Fruit fly (Drosophila melanogaster) whole organism, embryonic: ENCODE data around the gene Ocrl.

ENCODE experiments used
- ATbp ChIP-seq: fragments of 200-800 bp; sonication (Bioruptor generic); optimal IDR thresholded peaks from 2 replicates; lab custom pipeline; 2017; ENCODE audit warnings: missing biosample characterization, mild to moderate bottlenecking, missing genetic modification characterization, missing genetic modification reagents
- CG10462 ChIP-seq: fragments of 200-800 bp; sonication (Bioruptor generic); optimal IDR thresholded peaks from 2 replicates; lab custom pipeline; 2016; ENCODE audit warnings: missing biosample characterization, missing genetic modification characterization
- CG12071 ChIP-seq: fragments of 200-800 bp; sonication (Bioruptor generic); optimal IDR thresholded peaks from 3 replicates; lab custom pipeline; 2018; ENCODE audit warnings: missing biosample characterization, mild to moderate bottlenecking, missing genetic modification characterization
- CG12391 ChIP-seq: fragments of 200-800 bp; sonication (Bioruptor generic); optimal IDR thresholded peaks from 3 replicates; lab custom pipeline; 2018; ENCODE audit warnings: missing biosample characterization, mild to moderate bottlenecking, missing genetic modification characterization, moderate library complexity
- CG13624 ChIP-seq: fragments of 200-800 bp; sonication (Bioruptor generic); optimal IDR thresholded peaks from 2 replicates; lab custom pipeline; 2016; ENCODE audit warnings: missing biosample characterization, missing genetic modification characterization
- CG14860 ChIP-seq: fragments of 200-800 bp; sonication (Bioruptor generic); IDR thresholded peaks from 3 replicates; pipeline ENCODE4 v1.3.6; 2022; ENCODE audit warnings: missing biosample characterization, missing genetic modification characterization; ENCODE audit not compliant: partially characterized antibody
- CG15514 ChIP-seq: fragments of 200-800 bp; sonication (Bioruptor generic); optimal IDR thresholded peaks from 3 replicates; lab custom pipeline; 2017; ENCODE audit warnings: missing biosample characterization, missing genetic modification characterization, mild to moderate bottlenecking, moderate library complexity, missing genetic modification reagents
- CG17361 ChIP-seq: fragments of 200-800 bp; sonication (Bioruptor generic); IDR thresholded peaks from 3 replicates; pipeline ENCODE4 v1.3.6; 2022; ENCODE audit warnings: missing biosample characterization, missing genetic modification characterization
- CG2678 ChIP-seq: fragments of 200-800 bp; sonication (Bioruptor generic); optimal IDR thresholded peaks from 3 replicates; lab custom pipeline; 2019; ENCODE audit warnings: missing biosample characterization, mild to moderate bottlenecking, missing genetic modification characterization, moderate library complexity
- CG30020 ChIP-seq: fragments of 200-800 bp; optimal IDR thresholded peaks from 2 replicates; lab custom pipeline; 2019; ENCODE audit warnings: missing biosample characterization, mild to moderate bottlenecking, missing genetic modification characterization, moderate library complexity
- CG31224 ChIP-seq: fragments of 200-800 bp; sonication (Bioruptor generic); IDR thresholded peaks from 2 replicates; pipeline ENCODE4 v1.3.6; 2022; ENCODE audit warnings: missing biosample characterization, missing genetic modification characterization
- CG3163 ChIP-seq: fragments of 200-800 bp; sonication (Bioruptor generic); optimal IDR thresholded peaks from 3 replicates; lab custom pipeline; 2016; ENCODE audit warnings: missing biosample characterization, missing genetic modification characterization
- CG32767 ChIP-seq: fragments of 200-800 bp; sonication (Bioruptor generic); IDR thresholded peaks from 2 replicates; pipeline ENCODE4 v1.3.6; 2022; ENCODE audit warnings: missing biosample characterization, missing genetic modification characterization
- CG3847 ChIP-seq: fragments of 200-800 bp; sonication (Bioruptor generic); IDR thresholded peaks from 2 replicates; pipeline ENCODE4 v1.3.6; 2022; ENCODE audit warnings: missing biosample characterization, missing genetic modification characterization
- CG7271 ChIP-seq: fragments of 200-800 bp; sonication (Bioruptor generic); optimal IDR thresholded peaks from 2 replicates; lab custom pipeline; 2018; ENCODE audit warnings: missing biosample characterization, mild to moderate bottlenecking, missing genetic modification characterization, moderate library complexity
- CG9817 ChIP-seq: fragments of 200-800 bp; sonication (Bioruptor generic); optimal IDR thresholded peaks from 2 replicates; lab custom pipeline; 2018; ENCODE audit warnings: missing biosample characterization, mild to moderate bottlenecking, missing genetic modification characterization, moderate library complexity
- CoRest ChIP-seq: fragments of 200-800 bp; sonication (Bioruptor generic); optimal IDR thresholded peaks from 3 replicates; lab custom pipeline; 2018; ENCODE audit warnings: missing biosample characterization, mild to moderate bottlenecking, missing genetic modification characterization, moderate library complexity
- Dek ChIP-seq: fragments of 200-800 bp; sonication (Bioruptor generic); optimal IDR thresholded peaks from 3 replicates; lab custom pipeline; 2019; ENCODE audit warnings: missing biosample characterization, mild to moderate bottlenecking, missing genetic modification characterization, moderate library complexity
- Lim3 ChIP-seq: fragments of 200-800 bp; sonication (Bioruptor generic); IDR thresholded peaks from 2 replicates; pipeline ENCODE4 v1.3.6; 2022; ENCODE audit warnings: missing biosample characterization, missing genetic modification characterization
- Lpt ChIP-seq: fragments of >200 bp; optimal IDR thresholded peaks from 2 replicates; lab custom pipeline; 2018; ENCODE audit warnings: missing biosample characterization, missing genetic modification characterization
- Mrtf ChIP-seq: fragments of 200-800 bp; sonication (Bioruptor generic); IDR thresholded peaks from 3 replicates; pipeline ENCODE4 v1.3.6; 2022; ENCODE audit warnings: missing biosample characterization, missing genetic modification characterization
- Ptx1 ChIP-seq: fragments of 200-800 bp; sonication (Bioruptor generic); IDR thresholded peaks from 2 replicates; pipeline ENCODE4 v1.3.6; 2022; ENCODE audit warnings: missing biosample characterization, missing genetic modification characterization
- Rx ChIP-seq: fragments of 200-800 bp; sonication (Bioruptor generic); IDR thresholded peaks from 2 replicates; pipeline ENCODE4 v1.3.6; 2022; ENCODE audit warnings: missing biosample characterization, missing genetic modification characterization
- Scr ChIP-seq: fragments of 200-800 bp; sonication (Bioruptor generic); IDR thresholded peaks from 2 replicates; pipeline ENCODE4 v1.3.6; 2022; ENCODE audit warnings: missing biosample characterization, missing genetic modification characterization; ENCODE audit not compliant: partially characterized antibody
- Sin3A ChIP-seq: fragments of >200 bp; optimal IDR thresholded peaks from 2 replicates; lab custom pipeline; 2018
- Trl ChIP-seq, 3 experiments: fragments of >200 bp in 2 of 3; fragments of 200-800 bp in 1 of 3; sonication (Bioruptor generic) in 1 of 3; optimal IDR thresholded peaks; 2 replicates in 1 of 3; 3 replicates in 2 of 3; lab custom pipeline; 2016 to 2017; ENCODE audit warnings: missing biosample characterization in 1 of 3, missing genetic modification characterization in 1 of 3
- az2 ChIP-seq: fragments of 200-800 bp; sonication (Bioruptor generic); optimal IDR thresholded peaks from 3 replicates; lab custom pipeline; 2016; ENCODE audit warnings: missing biosample characterization, missing genetic modification characterization
- bbx ChIP-seq: fragments of 200-800 bp; sonication (Bioruptor generic); IDR thresholded peaks from 2 replicates; pipeline ENCODE4 v1.3.6; 2022; ENCODE audit warnings: missing biosample characterization, missing genetic modification characterization; ENCODE audit not compliant: partially characterized antibody
- bcd ChIP-seq: fragments of 200-800 bp; sonication (Bioruptor generic); optimal IDR thresholded peaks from 2 replicates; lab custom pipeline; 2017; ENCODE audit warnings: missing biosample characterization, mild to moderate bottlenecking, missing genetic modification characterization
- cato ChIP-seq: fragments of 200-800 bp; sonication (Bioruptor generic); optimal IDR thresholded peaks from 2 replicates; lab custom pipeline; 2016; ENCODE audit warnings: missing biosample characterization, missing genetic modification characterization, borderline replicate concordance
- chif ChIP-seq, 2 experiments: fragments of 200-800 bp; sonication (Bioruptor generic); optimal IDR thresholded peaks; 3 replicates each; lab custom pipeline; 2016; ENCODE audit warnings: missing biosample characterization in 2 of 2, missing genetic modification characterization in 2 of 2
- danr ChIP-seq: fragments of 200-800 bp; sonication (Bioruptor generic); IDR thresholded peaks from 2 replicates; pipeline ENCODE4 v1.3.6; 2022; ENCODE audit warnings: missing biosample characterization, missing genetic modification characterization
- fru ChIP-seq: fragments of >200 bp; optimal IDR thresholded peaks from 2 replicates; lab custom pipeline; 2017
- gfzf ChIP-seq: fragments of 200-800 bp; sonication (Bioruptor generic); optimal IDR thresholded peaks from 2 replicates; lab custom pipeline; 2016; ENCODE audit warnings: missing biosample characterization, mild to moderate bottlenecking, missing genetic modification characterization, moderate library complexity
- grau ChIP-seq: fragments of 200-800 bp; optimal IDR thresholded peaks from 3 replicates; lab custom pipeline; 2019; ENCODE audit warnings: missing biosample characterization, mild to moderate bottlenecking, missing genetic modification characterization, moderate library complexity
- jing ChIP-seq: fragments of 200-800 bp; sonication (Bioruptor generic); optimal IDR thresholded peaks from 2 replicates; lab custom pipeline; 2018; ENCODE audit warnings: missing biosample characterization, mild to moderate bottlenecking, missing genetic modification characterization
- jumu ChIP-seq: fragments of 200-800 bp; sonication (Bioruptor generic); optimal IDR thresholded peaks from 3 replicates; lab custom pipeline; 2016; ENCODE audit warnings: missing biosample characterization, missing genetic modification characterization
- lola ChIP-seq, 3 experiments: fragments of >200 bp in 2 of 3; fragments of 200-800 bp in 1 of 3; sonication (Bioruptor generic) in 1 of 3; optimal IDR thresholded peaks; 2 replicates each; lab custom pipeline; 2017 to 2019; ENCODE audit warnings: missing biosample characterization in 3 of 3, missing genetic modification characterization in 3 of 3, mild to moderate bottlenecking in 1 of 3, moderate library complexity in 1 of 3
- nmo ChIP-seq: fragments of 200-800 bp; sonication (Bioruptor generic); optimal IDR thresholded peaks from 2 replicates; lab custom pipeline; 2018; ENCODE audit warnings: missing biosample characterization, mild to moderate bottlenecking, missing genetic modification characterization, moderate library complexity
- p53 ChIP-seq: fragments of 200-800 bp; sonication (Bioruptor generic); optimal IDR thresholded peaks from 2 replicates; lab custom pipeline; 2016; ENCODE audit warnings: missing biosample characterization, missing genetic modification characterization
- psq ChIP-seq: fragments of 200-800 bp; sonication (Bioruptor generic); optimal IDR thresholded peaks from 2 replicates; lab custom pipeline; 2017; ENCODE audit warnings: missing biosample characterization, missing genetic modification characterization
- repo ChIP-seq: fragments of 200-800 bp; sonication (Bioruptor generic); optimal IDR thresholded peaks from 2 replicates; lab custom pipeline; 2016; ENCODE audit warnings: missing biosample characterization, missing genetic modification characterization
- rib ChIP-seq: fragments of 200-800 bp; sonication (Bioruptor generic); IDR thresholded peaks from 2 replicates; pipeline ENCODE4 v1.3.6; 2022; ENCODE audit warnings: missing biosample characterization, missing genetic modification characterization
- sisA ChIP-seq: fragments of 200-800 bp; sonication (Bioruptor generic); IDR thresholded peaks from 2 replicates; pipeline ENCODE4 v1.3.6; 2022; ENCODE audit warnings: missing biosample characterization, missing genetic modification characterization
- slou ChIP-seq: fragments of 200-800 bp; sonication (Bioruptor generic); optimal IDR thresholded peaks from 3 replicates; lab custom pipeline; 2016; ENCODE audit warnings: missing biosample characterization, missing genetic modification characterization
- sqz ChIP-seq: fragments of 200-800 bp; sonication (Bioruptor generic); optimal IDR thresholded peaks from 3 replicates; lab custom pipeline; 2018; ENCODE audit warnings: missing biosample characterization, mild to moderate bottlenecking, missing genetic modification characterization
- tup ChIP-seq: fragments of 200-800 bp; sonication (Bioruptor generic); optimal IDR thresholded peaks from 2 replicates; lab custom pipeline; 2016; ENCODE audit warnings: missing biosample characterization, mild to moderate bottlenecking, missing genetic modification characterization, moderate library complexity
- usp ChIP-seq: fragments of >200 bp; optimal IDR thresholded peaks from 2 replicates; lab custom pipeline; 2017; ENCODE audit warnings: missing biosample characterization, missing genetic modification characterization

Ocrl gene

dm6 chrX:1944245-1945114, 21.7 kb downstream of the Ocrl start (continued):
- TF ChIP-seq CG7271 (no peak), danr (GFP tag; lab: Robert Waterston, UW) (peak; percentile 41; the same call in 1 of the 2 replicates), CG32767 (GFP tag; lab: Robert Waterston, UW) (0 out of 2 replicates have a peak, but pooled peaks have one; percentile 8), CG10462 (GFP tag; lab: Kevin White, UChicago) (no peak), Mrtf (GFP tag; lab: Robert Waterston, UW) (peak; percentile 37; the same call in 1 of the 3 replicates), CG3847 (peak; percentile 39; the same call in 1 of the 2 replicates), p53 (no peak), CG9817 (tag; lab: Kevin White, UChicago) (peak; percentile 52), Sin3A (lab: Kevin White, UChicago) (no peak), CG13624 (GFP tag; lab: Kevin White, UChicago) (no peak), bbx (GFP tag; lab: Robert Waterston, UW) (no peak), rib (GFP tag; lab: Robert Waterston, UW) (no peak), bcd (no peak), CG3163 (GFP tag; lab: Kevin White, UChicago) (no peak), CG17361 (no peak; the same call in 2 of the 3 replicates), CG15514 (no peak), CG30020 (tag; lab: Kevin White, UChicago) (no peak), fru (lab: Kevin White, UChicago) (no peak), CoRest (tag; lab: Kevin White, UChicago) (no peak), usp (no peak), Scr (GFP tag; lab: Robert Waterston, UW) (no peak), Rx (0 out of 2 replicates have a peak, but pooled peaks have one; percentile 45), psq (GFP tag; lab: Kevin White, UChicago) (no peak), lola (GFP tag; optimal IDR thresholded peaks at IDR 0.05; lab: Kevin White, UChicago) (peak in 1 of 3 experiments; percentile 7), slou (GFP tag; lab: Kevin White, UChicago) (no peak), Dek (tag; lab: Kevin White, UChicago) (no peak), Lim3 (GFP tag; lab: Robert Waterston, UW) (no peak), jumu (GFP tag; lab: Kevin White, UChicago) (peak; percentile 36), chif (GFP tag; optimal IDR thresholded peaks at IDR 0.05; lab: Kevin White, UChicago) (peak; percentile 5 to 14), ATbp (GFP tag; lab: Kevin White, UChicago) (peak; percentile 60), repo (GFP tag; lab: Kevin White, UChicago) (peak; percentile 4), gfzf (GFP tag; lab: Kevin White, UChicago) (no peak), CG12391 (tag; lab: Kevin White, UChicago) (peak; percentile 16), Lpt (GFP tag; lab: Kevin White, UChicago) (no peak), sisA (GFP tag; lab: Robert Waterston, UW) (peak; percentile 67), CG14860 (GFP tag; lab: Robert Waterston, UW) (0 out of 3 replicates have a peak, but pooled peaks have one; percentile 11), cato (GFP tag; lab: Kevin White, UChicago) (peak; percentile 9), nmo (GFP tag; lab: Kevin White, UChicago) (peak; percentile 14), az2 (GFP tag; lab: Kevin White, UChicago) (no peak), tup (GFP tag; lab: Kevin White, UChicago) (no peak), Trl (optimal IDR thresholded peaks at IDR 0.05; lab: Kevin White, UChicago) (no peak), Trl (GFP tag; optimal IDR thresholded peaks at IDR 0.05; lab: Kevin White, UChicago) (peak; percentile 18), jing (peak; percentile 9), Ptx1 (GFP tag; lab: Robert Waterston, UW) (peak; percentile 33; the same call in 1 of the 2 replicates), CG2678 (tag; lab: Kevin White, UChicago) (peak; percentile 60), sqz (GFP tag; lab: Kevin White, UChicago) (no peak), CG31224 (GFP tag; lab: Robert Waterston, UW) (peak; percentile 40; the same call in 1 of the 2 replicates), CG12071 (no peak), grau (tag; lab: Kevin White, UChicago) (peak; percentile 52)
